Fruit fly (Drosophila melanogaster): ENCODE measurements around the gene Sod1.

Sod1 gene

dm6 chr3L:11089805-11090440 is 23.6 kb downstream of the Sod1 start (continued):
- TF ChIP-seq slp2 (GFP tag; optimal IDR thresholded peaks at IDR 0.05) = peak; percentile 80
- peak; percentile 97 for TF ChIP-seq Oli (tag; optimal IDR thresholded peaks at IDR 0.05)
- TF ChIP-seq CG32532 (GFP tag; IDR thresholded peaks at IDR 0.05) = peak; percentile 58; the same call in 1 of the 2 replicates
- TF ChIP-seq Hr3 (GFP tag; optimal IDR thresholded peaks at IDR 0.05) = peak; percentile 91
- TF ChIP-seq CG7839 (tag; optimal IDR thresholded peaks at IDR 0.05) = peak; percentile 97
- TF ChIP-seq CG15011 (GFP tag; optimal IDR thresholded peaks at IDR 0.05) = peak; percentile 67
- peak; percentile 54 for TF ChIP-seq cg (GFP tag; optimal IDR thresholded peaks at IDR 0.05)
- TF ChIP-seq CG10209 (GFP tag; optimal IDR thresholded peaks at IDR 0.05) = peak; percentile 92
- no peak for TF ChIP-seq zen2 (GFP tag; IDR thresholded peaks at IDR 0.05; ENCODE audit: partially characterized antibody)
- peak; percentile 95 for TF ChIP-seq CG15269 (tag; optimal IDR thresholded peaks at IDR 0.05)
- peak; percentile 79 for TF ChIP-seq CG3838 (GFP tag; optimal IDR thresholded peaks at IDR 0.05)
- peak; percentile 65 for TF ChIP-seq CG4404 (GFP tag; IDR thresholded peaks at IDR 0.05)
- peak; percentile 85 for TF ChIP-seq seq (GFP tag; IDR thresholded peaks at IDR 0.05)
- TF ChIP-seq CG12155 (GFP tag; optimal IDR thresholded peaks at IDR 0.05) = peak; percentile 84
- no peak for TF ChIP-seq CG34224 (GFP tag; IDR thresholded peaks at IDR 0.05; ENCODE audit: partially characterized antibody)
- TF ChIP-seq ems (GFP tag; optimal IDR thresholded peaks at IDR 0.05) = peak; percentile 87
- peak; percentile 86 for TF ChIP-seq ATbp (GFP tag; optimal IDR thresholded peaks at IDR 0.05)
- peak; percentile 87; the same call in 1 of the 3 replicates for TF ChIP-seq dysf (GFP tag; IDR thresholded peaks at IDR 0.05)
- TF ChIP-seq Hmx (GFP tag; optimal IDR thresholded peaks at IDR 0.05) = peak; percentile 68
- TF ChIP-seq stc (GFP tag; IDR thresholded peaks at IDR 0.05) = peak; percentile 69
- TF ChIP-seq CG6654 (GFP tag; optimal IDR thresholded peaks at IDR 0.05) = peak; percentile 67
- TF ChIP-seq Pdp1 (GFP tag; optimal IDR thresholded peaks at IDR 0.05) = peak; percentile 73 to 84
- peak; percentile 72; the same call in 1 of the 2 replicates for TF ChIP-seq CG7372 (GFP tag; IDR thresholded peaks at IDR 0.05)
- peak; percentile 98 for TF ChIP-seq CG17361 (GFP tag; IDR thresholded peaks at IDR 0.05)
- TF ChIP-seq lmd (GFP tag; IDR thresholded peaks at IDR 0.05) = peak; percentile 84; the same call in 1 of the 2 replicates
- peak; percentile 67 for TF ChIP-seq Ets97D (GFP tag; optimal IDR thresholded peaks at IDR 0.05)
- TF ChIP-seq CG31365 (tag; optimal IDR thresholded peaks at IDR 0.05) = peak; percentile 39
- peak; percentile 35 for TF ChIP-seq Sry-δ (GFP tag; optimal IDR thresholded peaks at IDR 0.05)
- peak; percentile 87 for TF ChIP-seq CG16863 (GFP tag; optimal IDR thresholded peaks at IDR 0.05)
- peak; percentile 65 for TF ChIP-seq CG14965 (GFP tag; optimal IDR thresholded peaks at IDR 0.05; ENCODE audit: borderline replicate concordance)
- TF ChIP-seq CG8944 (GFP tag; optimal IDR thresholded peaks at IDR 0.05) = peak; percentile 72
- TF ChIP-seq CG11504 (tag; optimal IDR thresholded peaks at IDR 0.05) = peak; percentile 96
- peak; percentile 34 for TF ChIP-seq en (GFP tag; optimal IDR thresholded peaks at IDR 0.05)
- no peak for TF ChIP-seq B-H2 (GFP tag; optimal IDR thresholded peaks at IDR 0.05)
- TF ChIP-seq pum (GFP tag; optimal IDR thresholded peaks at IDR 0.05) = peak; percentile 75
- peak; percentile 54 for TF ChIP-seq her (GFP tag; optimal IDR thresholded peaks at IDR 0.05)
- peak; percentile 39 for TF ChIP-seq p53 (GFP tag; optimal IDR thresholded peaks at IDR 0.05)
- TF ChIP-seq Optix (GFP tag; IDR thresholded peaks at IDR 0.05) = peak; percentile 75
- TF ChIP-seq Hand (GFP tag; optimal IDR thresholded peaks at IDR 0.05) = peak; percentile 82
- TF ChIP-seq psq (GFP tag; optimal IDR thresholded peaks at IDR 0.05) = peak; percentile 75
- TF ChIP-seq CG30020 (tag; optimal IDR thresholded peaks at IDR 0.05) = peak; percentile 72
- peak; percentile 82 for TF ChIP-seq cato (GFP tag; optimal IDR thresholded peaks at IDR 0.05; ENCODE audit: borderline replicate concordance)
- no peak for TF ChIP-seq bowl (GFP tag; IDR thresholded peaks at IDR 0.05)
- TF ChIP-seq odd (GFP tag; optimal IDR thresholded peaks at IDR 0.05) = peak; percentile 96
- peak; percentile 81 for TF ChIP-seq twi (tag; optimal IDR thresholded peaks at IDR 0.05)
- TF ChIP-seq sqz (GFP tag; optimal IDR thresholded peaks at IDR 0.05) = peak; percentile 86
- peak; percentile 86 for TF ChIP-seq ewg (GFP tag; optimal IDR thresholded peaks at IDR 0.05)
- peak; percentile 61 for TF ChIP-seq ash1 (GFP tag; optimal IDR thresholded peaks at IDR 0.05)
- peak; percentile 91 for TF ChIP-seq Asciz (GFP tag; optimal IDR thresholded peaks at IDR 0.05)

All from whole organism, embryonic.